Worm (Caenorhabditis elegans): Measurements from ENCODE around the gene ZK353.10.

ZK353.10 gene

DNA sequence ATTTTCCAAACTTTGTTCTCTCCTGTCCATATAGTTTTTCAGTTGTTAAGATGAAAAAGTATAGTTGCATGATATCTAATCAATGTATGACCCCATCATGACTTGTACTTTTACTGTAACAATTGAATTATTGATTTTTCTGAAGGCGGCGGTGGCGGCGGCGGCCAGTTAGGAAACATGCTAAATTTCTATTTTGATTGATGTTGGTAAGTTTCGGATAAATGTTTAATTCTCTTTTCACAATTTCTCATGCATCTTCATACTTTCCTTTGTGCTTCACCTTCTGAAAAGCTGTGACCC lies 23.7 kb upstream of the ZK353.10 start, which contains the start of gene sor-1:
TSS of gene sor-1 (plus strand) at position 201 of the 300 bp plus-strand sequence.
- no peak for TF ChIP-seq flt-1 (GFP tag; IDR thresholded peaks at IDR 0.05)
- TF ChIP-seq ztf-29 (GFP tag; IDR thresholded peaks at IDR 0.05), result no peak
- TF ChIP-seq cog-1 (tag; optimal IDR thresholded peaks at IDR 0.05), result no peak
- no peak for TF ChIP-seq ztf-23 (GFP tag; IDR thresholded peaks at IDR 0.05)
- peak; percentile 62; the same call in 1 of the 2 replicates for TF ChIP-seq T22C8.4 (GFP tag; IDR thresholded peaks at IDR 0.05)
- no peak for TF ChIP-seq ref-1 (GFP tag; conservative IDR thresholded peaks at IDR 0.05)
- no peak for TF ChIP-seq tab-1 (GFP tag; IDR thresholded peaks at IDR 0.05)
- no peak for TF ChIP-seq med-1 (GFP tag; optimal IDR thresholded peaks at IDR 0.05; ENCODE audit: insufficient read depth)

DNA sequence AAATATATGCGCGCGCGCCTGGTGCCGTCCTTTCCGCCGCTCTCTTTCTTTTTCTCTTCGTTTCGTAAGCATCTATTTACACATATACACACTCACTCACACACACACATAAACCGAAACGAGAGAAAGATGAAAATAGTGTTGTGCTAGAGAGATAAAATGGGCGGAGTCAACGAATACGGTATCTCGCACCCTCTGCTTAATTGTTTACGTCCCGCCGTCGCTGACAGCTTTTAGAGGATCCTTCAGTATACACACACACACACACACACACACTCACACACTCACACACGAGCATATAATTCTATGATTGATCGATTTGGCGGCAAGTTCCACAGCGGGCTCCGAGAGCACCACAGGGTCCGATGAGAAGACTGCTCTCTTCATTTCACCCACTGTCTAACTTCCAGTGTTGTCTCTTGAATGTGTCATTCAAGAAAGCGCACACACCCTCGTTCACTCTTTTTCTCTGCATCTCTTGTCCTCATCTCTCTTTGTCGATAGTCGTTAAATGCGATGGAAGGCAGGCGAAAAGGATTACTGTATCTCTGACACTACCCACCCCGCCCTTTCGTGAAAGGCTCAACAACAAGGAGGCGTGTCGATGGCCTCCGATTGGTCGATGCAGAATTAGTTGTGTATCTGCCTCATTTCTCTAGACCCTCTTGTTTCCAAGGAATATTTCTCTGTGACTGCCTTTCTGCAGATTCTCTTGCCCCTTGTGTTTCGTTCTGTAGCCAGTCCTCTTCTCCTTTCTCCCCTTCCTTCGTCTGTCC lies 23.2 kb upstream of the ZK353.10 start:
- TF ChIP-seq T22C8.4 (GFP tag; IDR thresholded peaks at IDR 0.05) (peak; percentile 64; the same call in 1 of the 2 replicates), flt-1 (GFP tag; IDR thresholded peaks at IDR 0.05) (0 out of 2 replicates have a peak, but pooled peaks have one; percentile 38), cog-1 (tag; optimal IDR thresholded peaks at IDR 0.05) (peak; percentile 95), ztf-29 (GFP tag; IDR thresholded peaks at IDR 0.05) (no peak), ztf-23 (GFP tag; IDR thresholded peaks at IDR 0.05) (peak; percentile 43; the same call in 1 of the 2 replicates)

DNA sequence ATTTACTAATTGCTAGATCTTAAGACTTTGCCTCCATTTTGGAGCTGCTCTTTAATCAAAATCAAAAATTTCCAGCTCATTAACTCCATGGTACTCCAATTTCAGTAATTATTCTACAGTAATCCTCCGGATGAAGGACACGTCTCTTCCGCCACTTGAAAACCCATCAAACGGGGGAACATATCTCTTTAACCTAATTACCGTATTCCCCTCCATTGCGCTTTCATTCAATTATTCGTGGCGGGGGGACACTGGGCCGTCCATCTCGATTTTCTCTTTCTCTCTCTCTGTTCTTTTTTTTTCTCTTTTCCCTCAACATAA lies 22.6 kb upstream of the ZK353.10 start:
- TF ChIP-seq T22C8.4 (GFP tag; IDR thresholded peaks at IDR 0.05) (no peak), ztf-29 (GFP tag; IDR thresholded peaks at IDR 0.05) (no peak), ref-1 (GFP tag; conservative IDR thresholded peaks at IDR 0.05) (no peak), cog-1 (tag; optimal IDR thresholded peaks at IDR 0.05) (no peak), med-1 (GFP tag; optimal IDR thresholded peaks at IDR 0.05; ENCODE audit: insufficient read depth) (no peak), flt-1 (GFP tag; IDR thresholded peaks at IDR 0.05) (no peak), tab-1 (GFP tag; IDR thresholded peaks at IDR 0.05) (no peak), ztf-23 (GFP tag; IDR thresholded peaks at IDR 0.05) (no peak), klf-2 (GFP tag; conservative IDR thresholded peaks at IDR 0.05) (no peak)

DNA sequence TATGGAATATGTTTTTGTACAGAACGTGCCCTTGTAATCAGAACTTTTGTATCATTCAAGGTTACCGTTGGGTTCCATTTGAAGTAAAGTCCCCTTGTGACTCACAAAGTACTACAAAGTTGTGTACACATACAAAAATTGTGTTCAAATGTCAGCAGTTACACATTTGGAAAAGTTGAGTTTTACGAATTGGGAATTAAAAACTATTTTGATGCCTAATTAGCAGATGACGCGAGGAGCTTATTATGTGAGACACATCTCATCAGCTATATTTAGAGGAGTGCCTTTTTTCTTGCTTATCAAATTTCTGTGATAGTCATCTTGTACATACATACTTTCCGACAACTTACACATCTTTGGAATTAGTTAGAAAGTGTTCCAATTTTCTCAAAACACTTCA lies 19.3 kb upstream of the ZK353.10 start:
- TF ChIP-seq klf-2 (GFP tag; conservative IDR thresholded peaks at IDR 0.05) (no peak), flt-1 (GFP tag; IDR thresholded peaks at IDR 0.05) (no peak), T22C8.4 (GFP tag; IDR thresholded peaks at IDR 0.05) (no peak), ref-1 (GFP tag; conservative IDR thresholded peaks at IDR 0.05) (no peak), ztf-29 (GFP tag; IDR thresholded peaks at IDR 0.05) (no peak), med-1 (GFP tag; optimal IDR thresholded peaks at IDR 0.05; ENCODE audit: insufficient read depth) (no peak), tab-1 (GFP tag; IDR thresholded peaks at IDR 0.05) (no peak), cog-1 (tag; optimal IDR thresholded peaks at IDR 0.05) (no peak), ztf-23 (GFP tag; IDR thresholded peaks at IDR 0.05) (no peak)

DNA sequence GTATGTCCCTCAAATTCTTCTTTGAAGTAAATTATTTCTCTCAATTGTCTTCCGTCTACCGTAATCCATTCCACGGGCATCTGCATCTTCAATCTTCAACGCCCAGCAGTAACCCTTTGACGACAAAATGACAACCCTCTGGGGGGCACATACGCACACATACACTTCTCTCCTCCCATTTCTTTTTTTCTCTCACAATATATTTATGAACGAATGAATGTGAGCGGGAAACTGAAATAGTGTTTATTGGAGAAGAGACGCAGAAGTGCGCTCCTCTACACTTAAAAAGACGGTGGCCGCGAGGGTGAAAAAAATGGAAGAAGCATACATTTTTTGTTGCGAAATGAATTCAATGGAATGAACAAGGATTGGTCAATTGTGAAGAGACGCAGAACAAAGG lies 17.8 kb upstream of the ZK353.10 start:
- TF ChIP-seq klf-2 (GFP tag; conservative IDR thresholded peaks at IDR 0.05) (no peak), flt-1 (GFP tag; IDR thresholded peaks at IDR 0.05) (peak; percentile 69; the same call in 1 of the 2 replicates), cog-1 (tag; optimal IDR thresholded peaks at IDR 0.05) (peak; percentile 13), T22C8.4 (GFP tag; IDR thresholded peaks at IDR 0.05) (no peak), tab-1 (GFP tag; IDR thresholded peaks at IDR 0.05) (no peak), med-1 (GFP tag; optimal IDR thresholded peaks at IDR 0.05; ENCODE audit: insufficient read depth) (no peak), ztf-23 (GFP tag; IDR thresholded peaks at IDR 0.05) (peak; percentile 98), ref-1 (GFP tag; conservative IDR thresholded peaks at IDR 0.05) (no peak)

DNA sequence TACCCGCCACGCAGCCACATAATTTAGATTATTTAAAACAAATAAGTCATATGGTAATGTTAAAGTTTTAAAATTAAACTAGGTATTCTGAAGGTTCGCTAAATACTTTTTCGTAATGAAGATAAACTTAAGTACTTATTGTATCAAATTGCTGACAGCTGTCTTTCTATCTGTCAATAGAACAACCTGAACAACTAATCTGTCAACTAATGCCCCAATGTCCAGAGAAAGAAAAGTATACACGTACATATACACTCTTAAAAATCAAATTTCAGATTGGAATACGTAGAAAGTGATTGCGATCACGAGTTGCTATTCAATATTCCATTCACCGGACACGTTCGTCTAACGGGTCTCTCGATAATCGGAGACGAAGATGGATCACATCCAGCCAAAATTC lies 16.5 kb upstream of the ZK353.10 start:
- TF ChIP-seq med-1 (GFP tag; optimal IDR thresholded peaks at IDR 0.05; ENCODE audit: insufficient read depth), result no peak

DNA sequence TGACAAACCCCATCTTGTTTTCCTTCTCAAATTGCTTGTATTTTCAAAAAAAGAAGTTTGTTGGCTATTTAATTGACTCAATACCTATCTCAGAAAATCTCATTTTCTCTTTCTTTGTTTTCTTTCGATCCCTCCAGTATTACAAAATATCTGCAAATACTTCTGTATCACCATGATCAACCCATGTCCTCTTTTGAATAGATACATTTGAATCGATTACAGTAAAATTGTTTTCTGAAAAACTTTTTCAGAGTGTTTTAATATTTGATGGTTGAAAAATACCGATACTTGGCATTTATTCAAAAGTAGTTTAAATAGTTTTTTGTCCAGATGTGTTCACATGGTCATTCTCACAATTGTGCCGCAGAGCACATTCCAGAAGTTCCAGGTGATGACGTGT lies 14.9 kb upstream of the ZK353.10 start, which contains the start of gene ZK353.9:
TSS of gene ZK353.9 (plus strand) at position 331 of the 400 bp plus-strand sequence.
- no peak for TF ChIP-seq tab-1 (GFP tag; IDR thresholded peaks at IDR 0.05)

DNA sequence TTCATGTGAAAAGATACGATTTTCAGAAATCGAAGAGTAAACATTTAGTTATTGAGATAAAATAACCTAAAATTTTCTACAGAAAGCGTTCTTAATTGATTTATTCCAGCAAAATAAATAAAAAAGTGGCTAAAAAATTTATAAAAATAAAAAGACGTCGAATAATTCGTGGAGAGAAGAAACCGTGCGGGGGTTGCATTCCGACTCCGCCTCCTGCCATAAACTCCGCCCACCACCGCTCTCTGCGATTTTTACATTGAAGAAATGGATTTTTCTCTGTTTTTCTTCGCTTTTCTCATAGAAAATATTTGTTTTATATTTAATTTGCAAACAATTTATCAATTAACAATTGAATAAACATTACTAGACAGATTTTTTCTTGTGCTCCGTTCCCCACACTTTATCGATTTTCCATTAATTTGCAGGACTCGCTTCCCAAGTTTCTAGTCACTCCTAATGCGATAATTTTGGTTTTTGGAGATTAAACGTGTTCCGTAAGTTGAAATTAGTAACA lies 11.3 kb upstream of the ZK353.10 start, which contains the start of the genes ubxn-4 and cyy-1:
TSS of gene ubxn-4 (minus strand) at position 114 of the 514 bp plus-strand sequence.
TSS of gene cyy-1 (plus strand) at position 426 of the 514 bp plus-strand sequence.
- no peak for TF ChIP-seq klf-2 (GFP tag; conservative IDR thresholded peaks at IDR 0.05)
- 0 out of 2 replicates have a peak, but pooled peaks have one; percentile 17 for TF ChIP-seq flt-1 (GFP tag; IDR thresholded peaks at IDR 0.05)

DNA sequence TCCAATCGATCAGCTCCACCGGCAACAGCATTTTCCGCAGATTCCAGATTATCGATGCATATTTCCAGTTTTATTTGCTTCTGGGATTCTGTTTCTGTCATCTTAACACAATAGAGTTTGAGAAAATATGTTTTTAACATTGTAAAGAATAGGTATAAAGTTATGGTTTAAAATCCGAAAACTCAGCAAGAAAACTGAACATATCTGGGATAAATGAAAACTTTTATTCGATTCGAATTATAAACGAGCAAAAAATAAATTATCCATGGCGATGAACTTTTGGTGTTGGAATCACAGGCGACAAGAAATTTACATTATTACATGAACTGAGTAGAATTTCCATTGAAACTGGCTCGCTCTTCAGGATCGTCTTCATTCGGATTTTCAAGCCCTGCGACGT lies 9.3 kb upstream of the ZK353.10 start, which contains the start of gene cutc-1:
TSS of gene cutc-1 (minus strand) at position 101 of the 400 bp plus-strand sequence.
- TF ChIP-seq T22C8.4 (GFP tag; IDR thresholded peaks at IDR 0.05), result no peak
- no peak for TF ChIP-seq ztf-29 (GFP tag; IDR thresholded peaks at IDR 0.05)
- no peak for TF ChIP-seq ref-1 (GFP tag; conservative IDR thresholded peaks at IDR 0.05)
- no peak for TF ChIP-seq med-1 (GFP tag; optimal IDR thresholded peaks at IDR 0.05; ENCODE audit: insufficient read depth)
- no peak for TF ChIP-seq ztf-23 (GFP tag; IDR thresholded peaks at IDR 0.05)
- no peak for TF ChIP-seq cog-1 (tag; optimal IDR thresholded peaks at IDR 0.05)
- TF ChIP-seq tab-1 (GFP tag; IDR thresholded peaks at IDR 0.05), result no peak
- no peak for TF ChIP-seq flt-1 (GFP tag; IDR thresholded peaks at IDR 0.05)
- no peak for TF ChIP-seq klf-2 (GFP tag; conservative IDR thresholded peaks at IDR 0.05)

DNA sequence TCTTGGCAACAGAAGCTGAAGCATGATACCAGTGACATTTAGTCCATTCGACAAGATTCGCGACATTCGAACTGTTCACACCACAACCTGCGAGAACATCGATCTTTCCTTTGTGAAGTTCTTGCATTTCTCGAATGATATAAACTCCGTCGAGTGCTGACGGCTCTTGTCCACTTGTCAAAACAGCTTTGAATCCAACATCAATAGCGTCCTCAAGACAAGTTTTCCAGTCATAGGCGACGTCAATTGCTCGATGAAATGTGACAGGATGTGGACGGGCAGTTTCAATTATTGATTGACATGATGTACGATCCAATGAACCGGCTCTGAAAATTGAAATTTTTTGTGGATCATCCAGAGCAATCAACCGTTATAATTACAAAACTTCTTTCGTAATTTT lies 8.4 kb upstream of the ZK353.10 start:
- no peak for TF ChIP-seq med-1 (GFP tag; optimal IDR thresholded peaks at IDR 0.05; ENCODE audit: insufficient read depth)
- no peak for TF ChIP-seq cog-1 (tag; optimal IDR thresholded peaks at IDR 0.05)
- no peak for TF ChIP-seq flt-1 (GFP tag; IDR thresholded peaks at IDR 0.05)
- TF ChIP-seq ztf-23 (GFP tag; IDR thresholded peaks at IDR 0.05), result no peak
- no peak for TF ChIP-seq T22C8.4 (GFP tag; IDR thresholded peaks at IDR 0.05)
- TF ChIP-seq tab-1 (GFP tag; IDR thresholded peaks at IDR 0.05), result no peak
- TF ChIP-seq ztf-29 (GFP tag; IDR thresholded peaks at IDR 0.05), result no peak
- no peak for TF ChIP-seq ref-1 (GFP tag; conservative IDR thresholded peaks at IDR 0.05)
- no peak for TF ChIP-seq klf-2 (GFP tag; conservative IDR thresholded peaks at IDR 0.05)

Data from whole organism, midembryonic.